Fruit fly (Drosophila melanogaster) whole organism, wandering third instar larva: ENCODE results near the gene Nmnat.

ENCODE experiments used
- Dif ChIP-seq: fragments of 200-275, 200-300 bp; sonication (Bioruptor generic); optimal IDR thresholded peaks from 2 replicates; lab custom pipeline; 2018; ENCODE audit warnings: missing biosample characterization, missing genetic modification characterization; ENCODE audit not compliant: partially characterized antibody
- OdsH ChIP-seq: fragments of 200-800 bp; sonication (Bioruptor generic); optimal IDR thresholded peaks from 2 replicates; lab custom pipeline; 2016; ENCODE audit warnings: missing biosample characterization, mild to moderate bottlenecking, missing genetic modification characterization
- dl ChIP-seq, 2 experiments: fragments of 175-275, 200-275 bp in 1 of 2; fragments of 200-275 bp in 1 of 2; sonication (Bioruptor generic); optimal IDR thresholded peaks; lab custom pipeline; 2018; ENCODE audit warnings: mild to moderate bottlenecking in 2 of 2, missing biosample characterization in 2 of 2, missing genetic modification characterization in 2 of 2, moderate library complexity in 2 of 2; ENCODE audit not compliant: partially characterized antibody in 2 of 2, insufficient read depth in 1 of 2
- dsf ChIP-seq: sonication (Bioruptor generic); optimal IDR thresholded peaks from 2 replicates; lab custom pipeline; 2016; ENCODE audit warnings: missing biosample characterization, missing genetic modification characterization, borderline replicate concordance
- h ChIP-seq: fragments of 200-800 bp; sonication (Bioruptor generic); optimal IDR thresholded peaks from 3 replicates; lab custom pipeline; 2016; ENCODE audit warnings: missing biosample characterization, mild to moderate bottlenecking, missing genetic modification characterization
- psq ChIP-seq: fragments of 200-800 bp; sonication (Bioruptor generic); optimal IDR thresholded peaks from 3 replicates; lab custom pipeline; 2017; ENCODE audit warnings: missing biosample characterization, mild to moderate bottlenecking, missing genetic modification characterization, moderate library complexity
- woc ChIP-seq: sonication (Bioruptor generic); optimal IDR thresholded peaks from 2 replicates; lab custom pipeline; 2016; ENCODE audit warnings: missing biosample characterization, mild to moderate bottlenecking, missing genetic modification characterization

- TF ChIP-seq Dif (GFP tag; lab: Kevin White, UChicago) = no peak
- TF ChIP-seq OdsH (GFP tag; lab: Kevin White, UChicago) = no peak
- TF ChIP-seq psq (GFP tag; lab: Kevin White, UChicago) = no peak
- TF ChIP-seq h = no peak
- no peak for TF ChIP-seq dsf
- TF ChIP-seq woc (GFP tag; lab: Kevin White, UChicago) = no peak
- TF ChIP-seq dl (GFP tag; optimal IDR thresholded peaks at IDR 0.05; lab: Kevin White, UChicago; ENCODE audit: insufficient read depth in 1 of 2, partially characterized antibody in 2 of 2) = no peak
These were observed 23.0 kb downstream of the Nmnat start for dm6 chr3R:24968015-24968414.
